Fruit fly (Drosophila melanogaster) whole organism, adult: ENCODE measurements around the gene CG42393.

Experiments
- CG14711 ChIP-seq: fragments of 200-800 bp; sonication (Bioruptor generic); optimal IDR thresholded peaks from 2 replicates; lab custom pipeline; 2018; ENCODE audit warnings: missing biosample characterization, mild to moderate bottlenecking, missing genetic modification characterization, moderate library complexity
- CG33017 ChIP-seq: fragments of 200-800 bp; sonication (Bioruptor generic); optimal IDR thresholded peaks from 2 replicates; lab custom pipeline; 2018; ENCODE audit warnings: missing biosample characterization, mild to moderate bottlenecking, missing genetic modification characterization, moderate library complexity
- CG5204 ChIP-seq: fragments of 200-800 bp; sonication (Bioruptor generic); optimal IDR thresholded peaks from 2 replicates; lab custom pipeline; 2016; ENCODE audit warnings: missing biosample characterization, missing genetic modification characterization
- CG7045 ChIP-seq: fragments of 200-800 bp; sonication (Bioruptor generic); optimal IDR thresholded peaks from 2 replicates; lab custom pipeline; 2017; ENCODE audit warnings: missing biosample characterization, mild to moderate bottlenecking, missing genetic modification characterization
- CG7101 ChIP-seq: fragments of 200-800 bp; sonication (Bioruptor generic); optimal IDR thresholded peaks from 2 replicates; lab custom pipeline; 2018; ENCODE audit warnings: missing biosample characterization, mild to moderate bottlenecking, missing genetic modification characterization, moderate library complexity
- Hr96 ChIP-seq: fragments of 200-800 bp; sonication (Bioruptor generic); optimal IDR thresholded peaks from 2 replicates; lab custom pipeline; 2016; ENCODE audit warnings: missing biosample characterization, missing genetic modification characterization
- Mnt ChIP-seq: fragments of 200-800 bp; sonication (Bioruptor generic); optimal IDR thresholded peaks from 2 replicates; lab custom pipeline; 2016; ENCODE audit warnings: missing biosample characterization, mild to moderate bottlenecking, missing genetic modification characterization
- bab1 ChIP-seq: fragments of 200-800 bp; sonication (Bioruptor generic); optimal IDR thresholded peaks from 3 replicates; lab custom pipeline; 2019; ENCODE audit warnings: missing biosample characterization, mild to moderate bottlenecking, missing genetic modification characterization, moderate library complexity
- cnc ChIP-seq, 2 experiments: fragments of >200 bp; optimal IDR thresholded peaks; 2 replicates each; lab custom pipeline; 2017
- kay ChIP-seq: fragments of 200-800 bp; sonication (Bioruptor generic); peaks from one replicate; lab custom pipeline; 2016; ENCODE audit warnings: missing biosample characterization, missing genetic modification characterization, borderline replicate concordance
- ovo ChIP-seq: fragments of 200-800 bp; sonication (Bioruptor generic); optimal IDR thresholded peaks from 2 replicates; lab custom pipeline; 2016; ENCODE audit warnings: missing biosample characterization, missing genetic modification characterization
- pad ChIP-seq: fragments of 200-800 bp; sonication (Bioruptor generic); optimal IDR thresholded peaks from 3 replicates; lab custom pipeline; 2017; ENCODE audit warnings: missing biosample characterization, missing genetic modification characterization, mild to moderate bottlenecking, moderate library complexity, missing genetic modification reagents
- tj ChIP-seq: fragments of 200-800 bp; sonication (Bioruptor generic); optimal IDR thresholded peaks from 3 replicates; lab custom pipeline; 2017; ENCODE audit warnings: missing biosample characterization, mild to moderate bottlenecking, missing genetic modification characterization, moderate library complexity
- toe ChIP-seq: fragments of 200-800 bp; sonication (Bioruptor generic); optimal IDR thresholded peaks from 2 replicates; lab custom pipeline; 2016; ENCODE audit warnings: missing biosample characterization, missing genetic modification characterization

- no peak for TF ChIP-seq CG5204 (GFP tag; lab: Kevin White, UChicago)
- TF ChIP-seq CG33017 = no peak
- no peak for TF ChIP-seq pad (GFP tag; lab: Kevin White, UChicago)
- no peak for TF ChIP-seq CG7045
- TF ChIP-seq CG14711 = no peak
- no peak for TF ChIP-seq bab1
- no peak for TF ChIP-seq Hr96 (GFP tag; lab: Kevin White, UChicago)
- TF ChIP-seq kay = no peak
- no peak for TF ChIP-seq ovo (GFP tag; lab: Kevin White, UChicago)
- no peak for TF ChIP-seq Mnt
- no peak for TF ChIP-seq tj (GFP tag; lab: Kevin White, UChicago)
- TF ChIP-seq cnc (optimal IDR thresholded peaks at IDR 0.05; lab: Kevin White, UChicago) = no peak
- TF ChIP-seq CG7101 (tag; lab: Kevin White, UChicago) = no peak
- TF ChIP-seq toe (GFP tag; lab: Kevin White, UChicago) = no peak
These were observed 15.4 kb downstream of the CG42393 start for dm6 chr3L:18057752-18058518.
